Worm (Caenorhabditis elegans) whole organism, L1 larva: ENCODE data around the gene aat-2.
A peak's percentile ranks its signal among the peaks of the same experiment; 100 is the strongest.

Experiments
- C04F5.9 ChIP-seq: sonication (generic microtip); optimal IDR thresholded peaks from 2 replicates; lab custom pipeline; 2016; ENCODE audit warnings: missing genetic modification characterization, missing compliant biosample characterization
- C16A3.4 ChIP-seq: fragments of 150-350 bp; optimal IDR thresholded peaks from 2 replicates; lab custom pipeline; 2014; ENCODE audit warnings: missing biosample characterization, missing genetic modification characterization
- Y116A8C.19 ChIP-seq: sonication (generic microtip); optimal IDR thresholded peaks from 2 replicates; lab custom pipeline; 2016; ENCODE audit warnings: missing compliant biosample characterization, missing genetic modification characterization, borderline replicate concordance
- aha-1 ChIP-seq: fragments of 150-350 bp; optimal IDR thresholded peaks from 2 replicates; lab custom pipeline; 2014; ENCODE audit warnings: missing biosample characterization, missing genetic modification characterization
- alr-1 ChIP-seq: fragments of 200-800 bp; sonication (Bioruptor generic); optimal IDR thresholded peaks from 2 replicates; lab custom pipeline; 2018; ENCODE audit warnings: borderline replicate concordance, mild to moderate bottlenecking, missing genetic modification characterization, missing compliant biosample characterization
- aly-2 ChIP-seq: fragments of 150-350 bp; optimal IDR thresholded peaks from 2 replicates; lab custom pipeline; 2014; ENCODE audit warnings: missing biosample characterization, missing genetic modification characterization
- ama-1 ChIP-seq: fragments of 150-350 bp; optimal IDR thresholded peaks from 2 replicates; lab custom pipeline; 2014
- blmp-1 ChIP-seq: fragments of 150-350 bp; optimal IDR thresholded peaks from 2 replicates; lab custom pipeline; 2014; ENCODE audit warnings: missing biosample characterization, missing genetic modification characterization
- ceh-8 ChIP-seq: fragments of 200-800 bp; sonication (Bioruptor generic); optimal IDR thresholded peaks from 2 replicates; lab custom pipeline; 2018; ENCODE audit warnings: mild to moderate bottlenecking, missing genetic modification characterization, moderate library complexity, missing compliant biosample characterization
- ces-1 ChIP-seq: fragments of 150-350 bp; optimal IDR thresholded peaks from 2 replicates; lab custom pipeline; 2014; ENCODE audit warnings: missing biosample characterization, missing genetic modification reagents, missing genetic modification characterization
- dsc-1 ChIP-seq: sonication (generic microtip); optimal IDR thresholded peaks from 2 replicates; lab custom pipeline; 2016; ENCODE audit warnings: mild to moderate bottlenecking, missing genetic modification characterization, missing compliant biosample characterization
- egl-13 ChIP-seq: sonication (generic microtip); optimal IDR thresholded peaks from 2 replicates; lab custom pipeline; 2016; ENCODE audit warnings: missing genotype, missing genetic modification reagents, missing genetic modification characterization, missing compliant biosample characterization
- egl-27 ChIP-seq, 2 experiments: fragments of 150-350 bp in 1 of 2; sonication (generic microtip); optimal IDR thresholded peaks; 3 replicates each; lab custom pipeline; 2017 to 2018; ENCODE audit warnings: missing biosample characterization in 2 of 2, missing genetic modification characterization in 2 of 2, missing genetic modification reagents in 2 of 2
- elt-3 ChIP-seq, 6 experiments: fragments of 150-350 bp in 1 of 6; sonication (generic microtip); optimal IDR thresholded peaks; 2 replicates each; lab custom pipeline; 2017 to 2018; ENCODE audit warnings: missing biosample characterization in 6 of 6, missing genetic modification characterization in 6 of 6, inconsistent platforms in 1 of 6
- ets-5 ChIP-seq: fragments of 200-800 bp; sonication (Bioruptor generic); IDR thresholded peaks from 2 replicates; pipeline ENCODE4 v1.3.6; 2022; ENCODE audit warnings: missing genetic modification characterization, missing compliant biosample characterization
- fkh-10 ChIP-seq: sonication (generic microtip); optimal IDR thresholded peaks from 2 replicates; lab custom pipeline; 2017; ENCODE audit warnings: missing biosample characterization, missing genetic modification reagents, missing genetic modification characterization
- fkh-4 ChIP-seq: sonication (generic microtip); optimal IDR thresholded peaks from 2 replicates; lab custom pipeline; 2016; ENCODE audit warnings: missing compliant biosample characterization, missing genetic modification characterization, borderline replicate concordance
- fkh-8 ChIP-seq: sonication (generic microtip); optimal IDR thresholded peaks from 2 replicates; lab custom pipeline; 2016; ENCODE audit warnings: mild to moderate bottlenecking, missing genetic modification characterization, missing compliant biosample characterization
- grh-1 ChIP-seq: fragments of 200-800 bp; sonication (Bioruptor generic); IDR thresholded peaks from 2 replicates; pipeline ENCODE4 v1.3.6; 2022; ENCODE audit warnings: missing genetic modification reagents, missing genetic modification characterization, missing compliant biosample characterization
- hpl-2 ChIP-seq: fragments of 150-350 bp; optimal IDR thresholded peaks from 2 replicates; lab custom pipeline; 2014; ENCODE audit warnings: missing biosample characterization, missing genetic modification reagents, missing genetic modification characterization
- irx-1 ChIP-seq: sonication (generic microtip); optimal IDR thresholded peaks from 2 replicates; lab custom pipeline; 2016; ENCODE audit warnings: missing genetic modification characterization, missing compliant biosample characterization
- isw-1 ChIP-seq: fragments of 200-800 bp; sonication (Bioruptor generic); IDR thresholded peaks from 2 replicates; pipeline ENCODE4 v1.3.6; 2022; ENCODE audit warnings: missing genetic modification characterization, missing compliant biosample characterization
- jun-1 ChIP-seq: fragments of 150-350 bp; optimal IDR thresholded peaks from 2 replicates; lab custom pipeline; 2014; ENCODE audit warnings: missing biosample characterization, missing genetic modification reagents, missing genetic modification characterization
- lin-14 ChIP-seq: fragments of 200-800 bp; sonication (Bioruptor generic); optimal IDR thresholded peaks from 2 replicates; lab custom pipeline; 2018; ENCODE audit warnings: mild to moderate bottlenecking, missing genetic modification characterization, moderate library complexity, missing compliant biosample characterization
- lin-39 ChIP-seq: fragments of 150-350 bp; optimal IDR thresholded peaks from 2 replicates; lab custom pipeline; 2014; ENCODE audit warnings: missing biosample characterization, missing genetic modification reagents, missing genetic modification characterization
- lsy-2 ChIP-seq, 2 experiments: fragments of 150-350 bp; optimal IDR thresholded peaks; 2 replicates each; lab custom pipeline; 2014; ENCODE audit warnings: missing biosample characterization in 2 of 2, missing genetic modification characterization in 2 of 2
- mab-9 ChIP-seq: fragments of 200-800 bp; sonication (Bioruptor generic); IDR thresholded peaks from 2 replicates; pipeline ENCODE4 v1.3.6; 2022; ENCODE audit warnings: missing genetic modification reagents, missing genetic modification characterization, missing compliant biosample characterization
- mef-2 ChIP-seq: fragments of 150-350 bp; optimal IDR thresholded peaks from 2 replicates; lab custom pipeline; 2014; ENCODE audit warnings: missing biosample characterization, missing genetic modification characterization
- nhr-12 ChIP-seq: sonication (generic microtip); optimal IDR thresholded peaks from 2 replicates; lab custom pipeline; 2017; ENCODE audit warnings: missing biosample characterization, missing genetic modification characterization
- nhr-19 ChIP-seq: fragments of 200-800 bp; sonication (Bioruptor generic); conservative IDR thresholded peaks from 2 replicates; pipeline ENCODE4 v1.3.6; 2022; ENCODE audit warnings: missing genetic modification characterization, missing compliant biosample characterization
- nhr-20 ChIP-seq: sonication (generic microtip); optimal IDR thresholded peaks from 2 replicates; lab custom pipeline; 2016; ENCODE audit warnings: mild to moderate bottlenecking, missing genetic modification characterization, missing compliant biosample characterization
- nhr-237 ChIP-seq: fragments of 150-350 bp; optimal IDR thresholded peaks from 2 replicates; lab custom pipeline; 2014; ENCODE audit warnings: missing biosample characterization, missing genetic modification characterization
- nhr-28 ChIP-seq: fragments of 150-350 bp; optimal IDR thresholded peaks from 2 replicates; lab custom pipeline; 2014; ENCODE audit warnings: missing biosample characterization, missing genetic modification characterization
- nhr-47 ChIP-seq: sonication (generic microtip); optimal IDR thresholded peaks from 2 replicates; lab custom pipeline; 2016; ENCODE audit warnings: mild to moderate bottlenecking, missing genetic modification characterization, moderate library complexity, missing compliant biosample characterization
- nhr-71 ChIP-seq: sonication (generic microtip); optimal IDR thresholded peaks from 2 replicates; lab custom pipeline; 2016; ENCODE audit warnings: mild to moderate bottlenecking, missing genetic modification characterization, moderate library complexity, missing compliant biosample characterization
- nhr-76 ChIP-seq: sonication (generic microtip); optimal IDR thresholded peaks from 2 replicates; lab custom pipeline; 2017; ENCODE audit warnings: missing biosample characterization, missing genetic modification characterization
- nhr-84 ChIP-seq: sonication (generic microtip); optimal IDR thresholded peaks from 2 replicates; lab custom pipeline; 2017; ENCODE audit warnings: missing biosample characterization, missing genetic modification characterization
- nhr-85 ChIP-seq: sonication (generic microtip); peaks from one replicate; lab custom pipeline; 2016; ENCODE audit warnings: missing genetic modification characterization, inconsistent platforms, missing compliant biosample characterization
- nhr-90 ChIP-seq: sonication (generic microtip); optimal IDR thresholded peaks from 2 replicates; lab custom pipeline; 2016; ENCODE audit warnings: mild to moderate bottlenecking, missing genetic modification characterization, missing compliant biosample characterization; ENCODE audit not compliant: poor library complexity
- rnt-1 ChIP-seq: sonication (generic microtip); optimal IDR thresholded peaks from 2 replicates; lab custom pipeline; 2016; ENCODE audit warnings: mild to moderate bottlenecking, missing genetic modification characterization, moderate library complexity, missing compliant biosample characterization
- skn-1 ChIP-seq: fragments of 150-350 bp; optimal IDR thresholded peaks from 2 replicates; lab custom pipeline; 2014; ENCODE audit warnings: missing biosample characterization, missing genetic modification characterization
- snu-23 ChIP-seq: sonication (generic microtip); optimal IDR thresholded peaks from 2 replicates; lab custom pipeline; 2016; ENCODE audit warnings: missing genetic modification characterization, missing compliant biosample characterization
- sox-4 ChIP-seq: sonication (generic microtip); optimal IDR thresholded peaks from 2 replicates; lab custom pipeline; 2016; ENCODE audit warnings: missing genetic modification characterization, missing compliant biosample characterization
- sptf-1 ChIP-seq: fragments of 150-350 bp; optimal IDR thresholded peaks from 2 replicates; lab custom pipeline; 2014; ENCODE audit warnings: missing biosample characterization, missing genetic modification characterization
- sup-37 ChIP-seq: fragments of 200-800 bp; sonication (Bioruptor generic); optimal IDR thresholded peaks from 2 replicates; lab custom pipeline; 2018; ENCODE audit warnings: mild to moderate bottlenecking, missing genetic modification characterization, missing compliant biosample characterization
- swsn-7 ChIP-seq: sonication (generic microtip); optimal IDR thresholded peaks from 2 replicates; lab custom pipeline; 2016; ENCODE audit warnings: missing genetic modification characterization, missing compliant biosample characterization
- tbx-2 ChIP-seq: sonication (generic microtip); optimal IDR thresholded peaks from 2 replicates; lab custom pipeline; 2016; ENCODE audit warnings: missing genetic modification characterization, missing compliant biosample characterization
- tlp-1 ChIP-seq: fragments of 150-350 bp; optimal IDR thresholded peaks from 2 replicates; lab custom pipeline; 2014; ENCODE audit warnings: missing biosample characterization, missing genetic modification characterization
- unc-86 ChIP-seq: sonication (generic microtip); optimal IDR thresholded peaks from 2 replicates; lab custom pipeline; 2016; ENCODE audit warnings: missing genetic modification characterization, missing compliant biosample characterization
- unc-98 ChIP-seq: fragments of 200-800 bp; sonication (Bioruptor generic); IDR thresholded peaks from 2 replicates; pipeline ENCODE4 v1.3.6; 2022; ENCODE audit warnings: missing genetic modification characterization, missing compliant biosample characterization
- zag-1 ChIP-seq: fragments of 150-350 bp; optimal IDR thresholded peaks from 2 replicates; lab custom pipeline; 2014; ENCODE audit warnings: missing biosample characterization, missing genetic modification characterization
- zip-4 ChIP-seq: fragments of 200-800 bp; sonication (Bioruptor generic); optimal IDR thresholded peaks from 2 replicates; lab custom pipeline; 2018; ENCODE audit warnings: mild to moderate bottlenecking, missing genetic modification characterization, moderate library complexity, missing compliant biosample characterization
- ztf-11 ChIP-seq, 2 experiments: sonication (generic microtip); optimal IDR thresholded peaks; 2 replicates each; lab custom pipeline; 2016 to 2017; ENCODE audit warnings: missing genetic modification characterization in 2 of 2, missing biosample characterization in 1 of 2, missing compliant biosample characterization in 1 of 2
- ztf-4 ChIP-seq: fragments of 150-350 bp; optimal IDR thresholded peaks from 2 replicates; lab custom pipeline; 2014; ENCODE audit warnings: missing biosample characterization, missing genetic modification characterization

The aat-2 gene

DNA sequence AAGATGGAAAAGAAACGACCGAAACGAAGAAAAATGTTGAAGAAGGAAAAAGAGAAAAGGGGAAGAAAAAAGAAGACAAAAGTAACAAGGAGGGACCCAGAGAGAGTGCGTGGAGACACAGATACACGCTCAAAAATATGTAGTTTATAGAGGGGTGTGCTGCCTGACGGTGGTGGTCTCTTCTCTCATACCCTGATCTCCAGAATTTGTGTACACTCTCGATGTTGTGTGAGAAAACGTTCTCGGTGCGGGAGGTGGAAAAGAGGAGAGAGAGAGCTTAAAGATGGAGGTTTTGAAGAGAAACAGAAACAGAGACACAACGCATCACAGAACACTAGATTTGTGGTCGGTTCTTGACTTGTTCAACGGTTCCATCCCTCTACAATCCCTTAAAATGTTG is 27.4 kb upstream of the aat-2 start:
- TF ChIP-seq rnt-1 (peak; percentile 61), egl-13 (tag; lab: Kevin White, UChicago) (peak; percentile 16), irx-1 (tag; lab: Kevin White, UChicago) (peak; percentile 39), skn-1 (tag; lab: Kevin White, UChicago) (no peak), nhr-47 (tag; lab: Kevin White, UChicago) (peak; percentile 65), nhr-85 (peak; percentile 69), ztf-4 (tag; lab: Kevin White, UChicago) (no peak), grh-1 (GFP tag; lab: Robert Waterston, UW) (no peak), nhr-12 (tag; lab: Kevin White, UChicago) (no peak), mab-9 (GFP tag; lab: Robert Waterston, UW) (no peak), nhr-84 (no peak), ceh-8 (peak; percentile 22), swsn-7 (tag; lab: Kevin White, UChicago) (peak; percentile 60), ama-1 (lab: Kevin White, UChicago) (no peak), lin-39 (tag; lab: Kevin White, UChicago) (no peak), egl-27 (tag; optimal IDR thresholded peaks at IDR 0.05; lab: Kevin White, UChicago) (peak in 1 of 2 experiments; percentile 70), blmp-1 (tag; lab: Kevin White, UChicago) (peak; percentile 4), hpl-2 (GFP tag; lab: Kevin White, UChicago) (no peak), alr-1 (tag; lab: Kevin White, UChicago) (no peak), sox-4 (no peak), tlp-1 (tag; lab: Kevin White, UChicago) (no peak), aly-2 (tag; lab: Kevin White, UChicago) (no peak), nhr-19 (peak; percentile 67), sup-37 (no peak), nhr-90 (no peak), nhr-76 (tag; lab: Kevin White, UChicago) (no peak), zip-4 (GFP tag; lab: Kevin White, UChicago) (no peak), mef-2 (tag; lab: Kevin White, UChicago) (no peak), fkh-8 (tag; lab: Kevin White, UChicago) (peak; percentile 32), fkh-10 (GFP tag; lab: Kevin White, UChicago) (peak; percentile 58), ces-1 (GFP tag; lab: Kevin White, UChicago) (no peak), fkh-4 (no peak), ets-5 (GFP tag; lab: Robert Waterston, UW) (no peak), unc-86 (peak; percentile 63), isw-1 (GFP tag; lab: Robert Waterston, UW) (peak; percentile 49), ztf-11 (tag; optimal IDR thresholded peaks at IDR 0.05; lab: Kevin White, UChicago) (no peak), jun-1 (tag; lab: Kevin White, UChicago) (peak; percentile 61), unc-98 (no peak), nhr-20 (tag; lab: Kevin White, UChicago) (peak; percentile 81), elt-3 (tag; optimal IDR thresholded peaks at IDR 0.05; lab: Kevin White, UChicago) (peak in 1 of 6 experiments; percentile 48), dsc-1 (tag; lab: Kevin White, UChicago) (peak; percentile 42), nhr-71 (peak; percentile 88), C04F5.9 (tag; lab: Kevin White, UChicago) (no peak), nhr-28 (no peak), lsy-2 (tag; optimal IDR thresholded peaks at IDR 0.05; lab: Kevin White, UChicago) (peak; percentile 41 to 74), lin-14 (GFP tag; lab: Kevin White, UChicago) (peak; percentile 98), zag-1 (no peak), aha-1 (tag; lab: Kevin White, UChicago) (no peak), tbx-2 (peak; percentile 75), C16A3.4 (tag; lab: Kevin White, UChicago) (peak; percentile 36), snu-23 (GFP tag; lab: Kevin White, UChicago) (peak; percentile 81), nhr-237 (tag; lab: Kevin White, UChicago) (no peak), sptf-1 (tag; lab: Kevin White, UChicago) (no peak), Y116A8C.19 (tag; lab: Kevin White, UChicago) (no peak)
